Worm (Caenorhabditis elegans): ENCODE results near the gene ctsa-2.

The ctsa-2 gene

DNA sequence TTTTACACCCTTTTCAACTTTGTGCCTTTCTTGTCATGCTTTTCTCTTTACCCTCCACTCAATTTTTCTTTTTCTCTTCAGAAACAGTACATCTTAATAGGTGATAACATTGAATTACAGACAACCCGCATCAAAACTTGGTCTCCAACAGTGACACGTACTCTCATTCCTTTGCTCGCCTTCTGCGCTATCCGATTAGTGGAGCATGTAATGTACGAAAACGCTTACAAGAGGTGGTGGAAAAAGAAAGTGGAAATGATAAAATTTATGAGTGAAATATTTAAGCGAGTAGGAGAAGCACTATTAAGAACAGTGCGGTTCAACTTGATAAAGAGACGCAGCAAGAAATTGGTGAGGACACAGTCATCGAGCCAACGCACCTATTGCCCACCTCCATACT is 26.2 kb upstream of the ctsa-2 start, which contains the start of gene pept-1 (continued):
- no peak for TF ChIP-seq zfp-3 (GFP tag; conservative IDR thresholded peaks at IDR 0.05)
- no peak for TF ChIP-seq egl-27 (tag; optimal IDR thresholded peaks at IDR 0.05)
- TF ChIP-seq dmd-6 (GFP tag; IDR thresholded peaks at IDR 0.05), result peak; percentile 88
- peak; percentile 73 for TF ChIP-seq php-3 (GFP tag; IDR thresholded peaks at IDR 0.05)
- TF ChIP-seq cey-2 (tag; optimal IDR thresholded peaks at IDR 0.05; ENCODE audit: borderline replicate concordance, insufficient read depth), result no peak

- TF ChIP-seq T20F7.1 (GFP tag; optimal IDR thresholded peaks at IDR 0.05) (no peak), Y75B8A.6 (GFP tag; IDR thresholded peaks at IDR 0.05) (no peak), tag-97 (GFP tag; IDR thresholded peaks at IDR 0.05) (no peak), nhr-111 (GFP tag; optimal IDR thresholded peaks at IDR 0.05) (no peak), egl-43 (GFP tag; IDR thresholded peaks at IDR 0.05) (no peak), F37D6.2 (tag; optimal IDR thresholded peaks at IDR 0.05) (no peak), nhr-25 (tag; optimal IDR thresholded peaks at IDR 0.05; ENCODE audit: borderline replicate concordance, insufficient read depth) (no peak), snpc-1.2 (GFP tag; IDR thresholded peaks at IDR 0.05) (no peak), cey-2 (tag; optimal IDR thresholded peaks at IDR 0.05; ENCODE audit: borderline replicate concordance, insufficient read depth) (no peak)
Observed at ce11 chrX:6455157-6455556, 24.7 kb upstream of the ctsa-2 start, which contains the start of gene nas-33. Gene nas-33 (minus strand): TSS chrX:6455257.

DNA sequence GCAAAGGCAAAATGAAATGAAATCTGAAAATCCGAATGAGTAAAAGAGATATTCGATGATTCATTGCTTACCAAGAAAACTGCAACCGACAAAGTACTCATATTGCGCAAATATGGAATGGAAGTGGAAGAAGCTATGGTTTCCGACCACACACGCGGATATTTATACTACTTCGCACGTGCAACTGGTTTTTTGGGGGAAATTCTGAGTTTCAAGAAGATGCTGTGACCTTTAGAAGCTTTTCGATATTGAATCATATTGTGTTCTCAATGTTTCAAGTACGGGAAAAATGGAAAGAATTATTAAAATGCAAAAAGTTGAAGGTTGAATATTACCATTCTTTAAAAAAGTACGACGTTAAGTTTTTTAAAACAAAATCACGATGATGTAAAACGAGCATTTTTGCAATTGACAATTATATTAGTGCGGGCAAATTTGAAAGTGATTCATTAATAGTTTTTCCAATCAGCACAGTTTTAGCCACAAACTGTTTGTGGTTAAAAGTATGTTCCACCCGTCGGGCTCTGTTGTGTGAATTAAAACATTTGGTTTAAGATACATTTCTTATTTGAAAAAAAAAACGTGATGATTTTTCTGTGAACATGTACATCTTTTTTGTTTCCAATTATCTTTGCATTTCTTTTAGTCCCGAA is 20.6 kb upstream of the ctsa-2 start, which contains the start of the genes grl-6 and K10C2.6:
grl-6 (minus strand) TSS at position 101 of the 653 bp plus-strand sequence.
K10C2.6 (plus strand) TSS at position 603 of the 653 bp plus-strand sequence.
- TF ChIP-seq pqm-1 (tag; optimal IDR thresholded peaks at IDR 0.05), result no peak
- peak in 1 of 2 experiments; percentile 13 for TF ChIP-seq unc-62 (GFP tag; optimal IDR thresholded peaks at IDR 0.05 in 1 of 2)
- TF ChIP-seq unc-62 (tag; optimal IDR thresholded peaks at IDR 0.05), result no peak

ce11 chrX:6448866-6449400 is 18.5 kb upstream of the ctsa-2 start, which contains the start of gene fah-1:
Gene fah-1 (minus strand): TSS chrX:6448916.
- TF ChIP-seq tra-1 (GFP tag; IDR thresholded peaks at IDR 0.05), result peak; percentile 74; the same call in 1 of the 2 replicates
- peak; percentile 87 for TF ChIP-seq dve-1 (tag; optimal IDR thresholded peaks at IDR 0.05; ENCODE audit: insufficient read depth)
- no peak for TF ChIP-seq ztf-7 (tag; optimal IDR thresholded peaks at IDR 0.05)
- TF ChIP-seq spr-3 (GFP tag; optimal IDR thresholded peaks at IDR 0.05), result no peak
- TF ChIP-seq aha-1 (tag), result peak; percentile 86
- TF ChIP-seq ceh-32 (tag; optimal IDR thresholded peaks at IDR 0.05; ENCODE audit: poor library complexity), result no peak
- TF ChIP-seq php-3 (GFP tag; IDR thresholded peaks at IDR 0.05), result peak; percentile 71; the same call in 1 of the 2 replicates
- TF ChIP-seq T26A8.4 (GFP tag; IDR thresholded peaks at IDR 0.05), result peak; percentile 39; the same call in 1 of the 2 replicates
- TF ChIP-seq nhr-10 (tag; optimal IDR thresholded peaks at IDR 0.05), result no peak
- peak; percentile 59 for TF ChIP-seq nhr-102 (tag; optimal IDR thresholded peaks at IDR 0.05)
- peak in 1 of 2 experiments; percentile 57 for TF ChIP-seq mdl-1 (tag; optimal IDR thresholded peaks at IDR 0.05)
- TF ChIP-seq hlh-11 (tag; optimal IDR thresholded peaks at IDR 0.05), result peak; percentile 74
- TF ChIP-seq ceh-20 (GFP tag; IDR thresholded peaks at IDR 0.05), result peak; percentile 47; the same call in 1 of the 2 replicates
- TF ChIP-seq daf-16 (GFP tag; optimal IDR thresholded peaks at IDR 0.05), result no peak
- peak; percentile 73 for TF ChIP-seq daf-16 (tag; optimal IDR thresholded peaks at IDR 0.05)
- TF ChIP-seq nhr-28 (tag; optimal IDR thresholded peaks at IDR 0.05), result peak; percentile 22
- no peak for TF ChIP-seq Y48G9A.11 (GFP tag; IDR thresholded peaks at IDR 0.05)
- TF ChIP-seq nhr-48 (tag; optimal IDR thresholded peaks at IDR 0.05), result peak; percentile 53
- TF ChIP-seq nhr-25 (tag; optimal IDR thresholded peaks at IDR 0.05; ENCODE audit: borderline replicate concordance, insufficient read depth), result peak; percentile 86
- peak; percentile 15 for TF ChIP-seq cey-2 (tag; optimal IDR thresholded peaks at IDR 0.05; ENCODE audit: borderline replicate concordance, insufficient read depth)
- peak; percentile 37 for TF ChIP-seq T20F7.1 (GFP tag; optimal IDR thresholded peaks at IDR 0.05)
- TF ChIP-seq hlh-30 (tag; optimal IDR thresholded peaks at IDR 0.05; ENCODE audit: insufficient read depth), result peak; percentile 68
- peak; percentile 31 for TF ChIP-seq nhr-77 (tag; optimal IDR thresholded peaks at IDR 0.05)
- TF ChIP-seq dmd-6 (GFP tag; IDR thresholded peaks at IDR 0.05), result peak; percentile 67
- TF ChIP-seq mep-1 (tag; optimal IDR thresholded peaks at IDR 0.05), result peak; percentile 70
